Fruit fly (Drosophila melanogaster) whole organism, prepupa: ENCODE data around the gene Prp4k.

Experiments
- Blimp-1 ChIP-seq: fragments of 200-800 bp; sonication (Bioruptor generic); optimal IDR thresholded peaks from 3 replicates; lab custom pipeline; 2017; ENCODE audit warnings: missing biosample characterization, missing genetic modification characterization, mild to moderate bottlenecking, moderate library complexity, missing genetic modification reagents
- CG10631 ChIP-seq: fragments of 200-800 bp; sonication (Bioruptor generic); optimal IDR thresholded peaks from 2 replicates; lab custom pipeline; 2016; ENCODE audit warnings: missing biosample characterization, missing genetic modification characterization
- CG11294 ChIP-seq: fragments of 200-800 bp; sonication (Bioruptor generic); IDR thresholded peaks from 2 replicates; pipeline ENCODE4 v1.3.6; 2022; ENCODE audit warnings: missing biosample characterization, missing genetic modification characterization
- CG11762 ChIP-seq: fragments of 200-800 bp; sonication (Bioruptor generic); optimal IDR thresholded peaks from 3 replicates; lab custom pipeline; 2016; ENCODE audit warnings: missing biosample characterization, missing genetic modification characterization; ENCODE audit not compliant: insufficient read depth
- CG11902 ChIP-seq: fragments of 200-800 bp; sonication (Bioruptor generic); optimal IDR thresholded peaks from 3 replicates; lab custom pipeline; 2016; ENCODE audit warnings: missing biosample characterization, missing genetic modification characterization
- CG1621 ChIP-seq: fragments of 200-800 bp; sonication (Bioruptor generic); optimal IDR thresholded peaks from 3 replicates; lab custom pipeline; 2018; ENCODE audit warnings: missing biosample characterization, mild to moderate bottlenecking, missing genetic modification characterization
- CG16779 ChIP-seq: fragments of 200-800 bp; sonication (Bioruptor generic); optimal IDR thresholded peaks from 3 replicates; lab custom pipeline; 2017; ENCODE audit warnings: missing biosample characterization, mild to moderate bottlenecking, missing genetic modification characterization
- CG3032 ChIP-seq: fragments of 200-800 bp; optimal IDR thresholded peaks from 2 replicates; lab custom pipeline; 2019; ENCODE audit warnings: missing biosample characterization, mild to moderate bottlenecking, missing genetic modification characterization, moderate library complexity
- CG31627 ChIP-seq: fragments of 200-800 bp; sonication (Bioruptor generic); optimal IDR thresholded peaks from 3 replicates; lab custom pipeline; 2016; ENCODE audit warnings: missing biosample characterization, missing genetic modification characterization
- CG34406 ChIP-seq: fragments of 200-800 bp; sonication (Bioruptor generic); optimal IDR thresholded peaks from 3 replicates; lab custom pipeline; 2016; ENCODE audit warnings: missing biosample characterization, missing genetic modification characterization
- CG3919 ChIP-seq: fragments of 200-800 bp; sonication (Bioruptor generic); optimal IDR thresholded peaks from 3 replicates; lab custom pipeline; 2016; ENCODE audit warnings: missing biosample characterization, missing genetic modification characterization
- CG4318 ChIP-seq: fragments of 200-800 bp; sonication (Bioruptor generic); optimal IDR thresholded peaks from 3 replicates; lab custom pipeline; 2017; ENCODE audit warnings: missing biosample characterization, mild to moderate bottlenecking, missing genetic modification characterization
- CG6276 ChIP-seq: fragments of 200-800 bp; sonication (Bioruptor generic); optimal IDR thresholded peaks from 2 replicates; lab custom pipeline; 2017; ENCODE audit warnings: missing biosample characterization, mild to moderate bottlenecking, missing genetic modification characterization
- CG6808 ChIP-seq: fragments of 200-800 bp; sonication (Bioruptor generic); optimal IDR thresholded peaks from 3 replicates; lab custom pipeline; 2017; ENCODE audit warnings: missing biosample characterization, missing genetic modification characterization, mild to moderate bottlenecking, moderate library complexity, missing genetic modification reagents
- CG6854 ChIP-seq: fragments of 200-800 bp; sonication (Bioruptor generic); optimal IDR thresholded peaks from 2 replicates; lab custom pipeline; 2017; ENCODE audit warnings: missing biosample characterization, mild to moderate bottlenecking, missing genetic modification characterization
- CG7368 ChIP-seq: fragments of 200-800 bp; sonication (Bioruptor generic); optimal IDR thresholded peaks from 3 replicates; lab custom pipeline; 2016; ENCODE audit warnings: missing biosample characterization, missing genetic modification characterization
- CG8319 ChIP-seq: fragments of 200-800 bp; sonication (Bioruptor generic); optimal IDR thresholded peaks from 3 replicates; lab custom pipeline; 2016; ENCODE audit warnings: missing biosample characterization, missing genetic modification characterization
- CG8632 ChIP-seq: fragments of 200-800 bp; sonication (Bioruptor generic); optimal IDR thresholded peaks from 3 replicates; lab custom pipeline; 2016; ENCODE audit warnings: missing biosample characterization, missing genetic modification characterization
- Eip75B ChIP-seq: fragments of 200-800 bp; sonication (Bioruptor generic); optimal IDR thresholded peaks from 3 replicates; lab custom pipeline; 2016; ENCODE audit warnings: missing biosample characterization, missing genetic modification characterization
- Eip93F ChIP-seq: fragments of 200-800 bp; sonication (Bioruptor generic); optimal IDR thresholded peaks from 2 replicates; lab custom pipeline; 2016; ENCODE audit warnings: missing biosample characterization, mild to moderate bottlenecking, missing genetic modification characterization
- Ets96B ChIP-seq: fragments of 200-800 bp; optimal IDR thresholded peaks from 2 replicates; lab custom pipeline; 2019; ENCODE audit warnings: missing biosample characterization, mild to moderate bottlenecking, missing genetic modification characterization, moderate library complexity
- Gug ChIP-seq: fragments of 200-800 bp; sonication (Bioruptor generic); IDR thresholded peaks from 2 replicates; pipeline ENCODE4 v1.3.6; 2022; ENCODE audit warnings: missing biosample characterization, missing genetic modification characterization
- Hr39 ChIP-seq: fragments of 200-800 bp; sonication (Bioruptor generic); optimal IDR thresholded peaks from 2 replicates; lab custom pipeline; 2016; ENCODE audit warnings: missing biosample characterization, missing genetic modification characterization
- Hr4 ChIP-seq: fragments of 200-800 bp; sonication (Bioruptor generic); optimal IDR thresholded peaks from 3 replicates; lab custom pipeline; 2016; ENCODE audit warnings: missing biosample characterization, missing genetic modification characterization
- Met ChIP-seq: fragments of 200-800 bp; sonication (Bioruptor generic); optimal IDR thresholded peaks from 3 replicates; lab custom pipeline; 2016; ENCODE audit warnings: missing biosample characterization, missing genetic modification characterization
- Smox ChIP-seq: fragments of 200-800 bp; sonication (Bioruptor generic); optimal IDR thresholded peaks from 3 replicates; lab custom pipeline; 2016; ENCODE audit warnings: missing biosample characterization, missing genetic modification characterization
- Sox14 ChIP-seq: fragments of 200-800 bp; sonication (Bioruptor generic); optimal IDR thresholded peaks from 3 replicates; lab custom pipeline; 2016; ENCODE audit warnings: missing biosample characterization, missing genetic modification characterization
- Sox15 ChIP-seq: fragments of 200-800 bp; sonication (Bioruptor generic); optimal IDR thresholded peaks from 3 replicates; lab custom pipeline; 2016; ENCODE audit warnings: missing biosample characterization, missing genetic modification characterization
- acj6 ChIP-seq: fragments of 200-800 bp; sonication (Bioruptor generic); optimal IDR thresholded peaks from 3 replicates; lab custom pipeline; 2016; ENCODE audit warnings: missing biosample characterization, missing genetic modification characterization
- cyc ChIP-seq: fragments of 200-800 bp; sonication (Bioruptor generic); optimal IDR thresholded peaks from 3 replicates; lab custom pipeline; 2016; ENCODE audit warnings: missing biosample characterization, missing genetic modification characterization
- dsx ChIP-seq: fragments of 200-800 bp; optimal IDR thresholded peaks from 3 replicates; lab custom pipeline; 2019; ENCODE audit warnings: missing biosample characterization, mild to moderate bottlenecking, missing genetic modification characterization, moderate library complexity; ENCODE audit not compliant: poor library complexity, severe bottlenecking
- esn ChIP-seq: fragments of 200-800 bp; sonication (Bioruptor generic); optimal IDR thresholded peaks from 2 replicates; lab custom pipeline; 2016; ENCODE audit warnings: missing biosample characterization, mild to moderate bottlenecking, missing genetic modification characterization, moderate library complexity
- fd59A ChIP-seq: fragments of 200-800 bp; sonication (Bioruptor generic); optimal IDR thresholded peaks from 2 replicates; lab custom pipeline; 2017; ENCODE audit warnings: missing biosample characterization, mild to moderate bottlenecking, missing genetic modification characterization, missing genetic modification reagents
- fd85E ChIP-seq: fragments of 200-800 bp; sonication (Bioruptor generic); optimal IDR thresholded peaks from 3 replicates; lab custom pipeline; 2016; ENCODE audit warnings: missing biosample characterization, missing genetic modification characterization
- fkh ChIP-seq: fragments of 200-800 bp; sonication (Bioruptor generic); optimal IDR thresholded peaks from 3 replicates; lab custom pipeline; 2017; ENCODE audit warnings: missing biosample characterization, mild to moderate bottlenecking, missing genetic modification characterization, moderate library complexity
- net ChIP-seq: fragments of 200-800 bp; sonication (Bioruptor generic); optimal IDR thresholded peaks from 3 replicates; lab custom pipeline; 2016; ENCODE audit warnings: missing biosample characterization, missing genetic modification characterization
- pdm3 ChIP-seq: fragments of 200-800 bp; sonication (Bioruptor generic); optimal IDR thresholded peaks from 3 replicates; lab custom pipeline; 2016; ENCODE audit warnings: missing biosample characterization, missing genetic modification characterization
- salr ChIP-seq, 2 experiments: fragments of 200-800 bp; sonication (Bioruptor generic); optimal IDR thresholded peaks; 3 replicates each; lab custom pipeline; 2016 to 2018; ENCODE audit warnings: missing biosample characterization in 2 of 2, missing genetic modification characterization in 2 of 2, mild to moderate bottlenecking in 1 of 2
- ss ChIP-seq, 2 experiments: fragments of 200-800 bp; sonication (Bioruptor generic); optimal IDR thresholded peaks; 2 replicates in 1 of 2; 3 replicates in 1 of 2; lab custom pipeline; 2017 to 2018; ENCODE audit warnings: mild to moderate bottlenecking in 2 of 2, missing biosample characterization in 2 of 2, missing genetic modification characterization in 2 of 2, moderate library complexity in 1 of 2
- svp ChIP-seq: fragments of 200-800 bp; sonication (Bioruptor generic); peaks from one replicate; lab custom pipeline; 2016; ENCODE audit warnings: missing biosample characterization, missing genetic modification characterization
- vri ChIP-seq: fragments of 200-800 bp; sonication (Bioruptor generic); optimal IDR thresholded peaks from 3 replicates; lab custom pipeline; 2016; ENCODE audit warnings: missing biosample characterization, mild to moderate bottlenecking, missing genetic modification characterization

The Prp4k gene

DNA sequence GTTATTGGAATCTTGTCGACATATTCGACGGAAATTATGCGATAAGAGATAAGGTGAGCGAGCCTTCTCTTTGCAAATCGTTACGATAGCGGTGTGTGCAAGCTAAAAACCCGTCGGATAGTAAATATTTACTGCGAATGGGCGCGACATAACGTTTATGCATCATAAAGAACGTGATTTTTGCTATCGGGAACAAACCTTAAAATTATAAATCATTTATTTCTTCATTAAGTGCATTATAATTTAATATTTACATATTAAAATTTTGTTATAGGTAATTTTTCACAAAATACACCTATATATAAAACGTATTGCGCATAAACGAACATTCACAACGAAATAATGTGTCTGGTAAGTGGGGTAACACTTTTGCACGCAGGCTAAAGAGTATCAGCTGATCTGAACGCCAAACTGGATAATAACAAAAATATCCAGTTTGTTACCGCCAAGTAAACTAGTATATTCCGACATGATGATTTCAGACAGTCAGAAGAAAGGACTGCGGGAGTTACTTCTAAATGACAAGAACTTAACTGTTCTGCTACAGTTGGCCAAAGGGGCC, 5.5 kb downstream of the Prp4k start, which contains the start of the genes Gk1 and CG13876 (continued):
- TF ChIP-seq CG16779 = peak; percentile 95
- no peak for TF ChIP-seq pdm3
- peak; percentile 93 for TF ChIP-seq esn (GFP tag; lab: Kevin White, UChicago)
- TF ChIP-seq CG3919 = peak; percentile 94
- no peak for TF ChIP-seq Met
- peak; percentile 91 for TF ChIP-seq CG11762 (GFP tag; lab: Kevin White, UChicago)
- peak; percentile 97 for TF ChIP-seq CG34406 (GFP tag; lab: Kevin White, UChicago)
- TF ChIP-seq dsx (GFP tag; lab: Kevin White, UChicago) = peak; percentile 97
- peak; percentile 83 for TF ChIP-seq Sox15 (GFP tag; lab: Kevin White, UChicago)
- peak in 1 of 2 experiments; percentile 89 for TF ChIP-seq salr (GFP tag; optimal IDR thresholded peaks at IDR 0.05; lab: Kevin White, UChicago)
- peak; percentile 96 for TF ChIP-seq svp (GFP tag; lab: Kevin White, UChicago)
- TF ChIP-seq fd59A (GFP tag; lab: Kevin White, UChicago) = peak; percentile 85
- TF ChIP-seq CG6808 (GFP tag; lab: Kevin White, UChicago) = no peak
- peak; percentile 89 for TF ChIP-seq CG11294 (GFP tag; lab: Robert Waterston, UW)

DNA sequence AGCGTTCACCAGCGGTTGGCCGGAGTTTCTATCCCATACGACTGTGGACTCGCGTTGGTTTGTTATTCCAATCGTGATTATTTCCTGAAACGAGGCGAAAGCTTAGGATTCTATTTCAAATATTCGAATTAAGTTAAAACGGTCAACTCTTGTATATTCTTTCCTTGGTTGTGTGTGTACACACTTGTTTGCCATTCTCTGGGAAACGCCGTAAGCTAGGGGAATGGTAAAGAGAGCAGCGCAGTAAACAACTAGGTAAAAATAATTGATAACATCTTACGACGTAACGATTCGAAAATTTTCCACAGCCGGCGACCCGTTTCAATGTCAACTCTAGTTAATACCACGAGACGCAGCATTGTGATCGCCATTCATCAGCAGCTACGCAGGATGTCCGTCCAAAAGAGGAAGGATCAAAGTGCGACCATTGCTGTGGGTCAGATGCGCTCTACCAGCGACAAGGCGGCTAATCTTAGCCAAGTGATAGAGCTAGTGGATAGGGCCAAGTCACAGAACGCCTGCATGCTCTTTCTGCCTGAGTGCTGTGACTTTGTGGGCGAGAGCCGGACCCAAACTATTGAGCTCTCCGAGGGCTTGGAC, 7.6 kb downstream of the Prp4k start, which contains the start of gene NitFhit:
Gene NitFhit (plus strand): TSS at position 195 of the 600 bp plus-strand sequence.
- TF ChIP-seq CG7368 (GFP tag; lab: Kevin White, UChicago) = no peak
- peak in 1 of 2 experiments; percentile 46 for TF ChIP-seq ss (GFP tag; optimal IDR thresholded peaks at IDR 0.05; lab: Kevin White, UChicago)
- TF ChIP-seq svp (GFP tag; lab: Kevin White, UChicago) = peak; percentile 74
- no peak for TF ChIP-seq Hr39
- TF ChIP-seq CG3032 (tag; lab: Kevin White, UChicago) = no peak
- TF ChIP-seq CG11294 (GFP tag; lab: Robert Waterston, UW) = no peak
- peak; percentile 14 for TF ChIP-seq CG6808 (GFP tag; lab: Kevin White, UChicago)
- TF ChIP-seq fd59A (GFP tag; lab: Kevin White, UChicago) = no peak
- TF ChIP-seq CG11762 (GFP tag; lab: Kevin White, UChicago) = no peak
- TF ChIP-seq fkh (GFP tag; lab: Kevin White, UChicago) = peak; percentile 71
- TF ChIP-seq Sox14 = no peak

DNA sequence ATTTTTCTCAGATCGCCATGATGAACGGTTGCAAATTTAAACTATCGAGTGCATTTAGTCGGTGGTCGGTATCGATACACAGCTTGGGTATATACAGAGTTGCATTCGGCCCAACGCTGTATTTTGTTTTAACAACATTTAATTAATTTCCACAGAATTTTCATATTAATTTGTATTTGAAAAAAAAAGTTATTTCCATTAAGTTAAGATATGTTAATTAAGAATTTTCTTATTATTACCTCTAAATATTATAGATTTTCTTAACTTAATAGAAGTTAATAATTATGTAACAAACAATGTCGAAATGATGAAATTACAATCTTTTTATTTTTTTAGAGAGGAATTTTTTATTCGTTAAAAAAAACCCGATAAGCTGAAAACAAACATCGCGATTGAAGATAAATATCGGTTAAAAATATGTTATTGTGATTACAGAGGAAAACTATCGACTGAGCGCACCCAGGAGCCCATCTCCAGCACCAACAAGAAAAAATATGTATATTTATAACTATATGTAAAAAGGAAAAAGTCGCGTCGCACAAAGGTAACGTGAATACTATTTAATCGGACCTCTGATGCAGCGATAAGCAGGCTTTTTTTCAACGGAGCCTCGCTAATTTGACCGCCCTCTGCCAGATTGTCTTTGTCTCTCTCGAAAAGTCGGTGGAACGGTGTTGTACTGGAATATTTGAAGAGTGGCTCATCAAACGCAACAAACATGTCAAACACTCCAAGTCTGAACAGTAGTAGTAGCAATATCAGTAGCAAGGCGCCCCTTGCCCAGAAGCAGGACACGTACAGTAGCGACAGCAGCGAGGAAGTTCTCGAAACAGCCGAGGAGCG, 11.3 kb downstream of the Prp4k start, which contains the start of the genes rno and mri:
Gene rno (minus strand): TSS at position 9 of the 843 bp plus-strand sequence.
Gene mri (plus strand): TSS at position 421 of the 843 bp plus-strand sequence.
- TF ChIP-seq ss (GFP tag; optimal IDR thresholded peaks at IDR 0.05; lab: Kevin White, UChicago) (peak in 1 of 2 experiments; percentile 19), CG8632 (GFP tag; lab: Kevin White, UChicago) (peak; percentile 64), CG10631 (GFP tag; lab: Kevin White, UChicago) (peak; percentile 77), Smox (GFP tag; lab: Kevin White, UChicago) (no peak), CG11902 (GFP tag; lab: Kevin White, UChicago) (no peak), acj6 (GFP tag; lab: Kevin White, UChicago) (peak; percentile 53), Gug (GFP tag; lab: Robert Waterston, UW) (0 out of 2 replicates have a peak, but pooled peaks have one; percentile 25), salr (GFP tag; optimal IDR thresholded peaks at IDR 0.05; lab: Kevin White, UChicago) (no peak), CG11294 (GFP tag; lab: Robert Waterston, UW) (peak; percentile 11; the same call in 1 of the 2 replicates), CG1621 (no peak), net (no peak), Blimp-1 (GFP tag; lab: Kevin White, UChicago) (no peak), Eip93F (peak; percentile 52), Hr39 (no peak), CG7368 (GFP tag; lab: Kevin White, UChicago) (no peak), CG31627 (peak; percentile 40), dsx (GFP tag; lab: Kevin White, UChicago) (no peak), CG4318 (GFP tag; lab: Kevin White, UChicago) (no peak), CG16779 (no peak), cyc (GFP tag; lab: Kevin White, UChicago) (peak; percentile 32), vri (GFP tag; lab: Kevin White, UChicago) (no peak), CG6276 (GFP tag; lab: Kevin White, UChicago) (no peak), CG11762 (GFP tag; lab: Kevin White, UChicago) (no peak), CG6854 (peak; percentile 39), CG8319 (no peak), fkh (GFP tag; lab: Kevin White, UChicago) (peak; percentile 81), Ets96B (tag; lab: Kevin White, UChicago) (peak; percentile 59), fd85E (GFP tag; lab: Kevin White, UChicago) (no peak), Hr4 (GFP tag; lab: Kevin White, UChicago) (no peak), esn (GFP tag; lab: Kevin White, UChicago) (peak; percentile 58), CG3032 (tag; lab: Kevin White, UChicago) (peak; percentile 72), Eip75B (GFP tag; lab: Kevin White, UChicago) (no peak)
